Worm (Caenorhabditis elegans) whole organism, L3 larva: ENCODE results near the gene F11C1.9.
A peak's percentile ranks its signal among the peaks of the same experiment; 100 is the strongest.

Experiments used
- R02D3.7 ChIP-seq: fragments of 150-350 bp; optimal IDR thresholded peaks from 2 replicates; lab custom pipeline; 2014; ENCODE audit warnings: missing biosample characterization, missing genetic modification characterization
- ZK546.5 ChIP-seq: sonication (generic microtip); optimal IDR thresholded peaks from 2 replicates; lab custom pipeline; 2017; ENCODE audit warnings: missing biosample characterization, missing genetic modification characterization
- ama-1 ChIP-seq: fragments of 150-350 bp; optimal IDR thresholded peaks from 2 replicates; lab custom pipeline; 2018
- ceh-16 ChIP-seq: sonication (generic microtip); optimal IDR thresholded peaks from 2 replicates; lab custom pipeline; 2017; ENCODE audit warnings: missing biosample characterization, missing genetic modification characterization
- daf-12 ChIP-seq: fragments of 150-350 bp; optimal IDR thresholded peaks from 2 replicates; lab custom pipeline; 2014; ENCODE audit warnings: missing biosample characterization, missing genetic modification reagents, missing genetic modification characterization
- egl-5 ChIP-seq: fragments of 150-350 bp; optimal IDR thresholded peaks from 2 replicates; lab custom pipeline; 2017; ENCODE audit warnings: missing biosample characterization, missing genetic modification reagents, missing genetic modification characterization, inconsistent platforms
- elt-1 ChIP-seq: fragments of 150-350 bp; optimal IDR thresholded peaks from 2 replicates; lab custom pipeline; 2014; ENCODE audit warnings: missing biosample characterization, missing genetic modification characterization
- elt-2 ChIP-seq: sonication (generic microtip); optimal IDR thresholded peaks from 2 replicates; lab custom pipeline; 2016; ENCODE audit warnings: missing genetic modification reagents, mild to moderate bottlenecking, missing genetic modification characterization, missing compliant biosample characterization
- elt-3 ChIP-seq, 3 experiments: fragments of 150-350 bp in 1 of 3; sonication (generic microtip) in 2 of 3; optimal IDR thresholded peaks; 2 replicates in 2 of 3; 4 replicates in 1 of 3; lab custom pipeline; 2014 to 2017; ENCODE audit warnings: missing biosample characterization in 3 of 3, missing genetic modification characterization in 3 of 3
- eor-1 ChIP-seq, 2 experiments: fragments of 150-350 bp; optimal IDR thresholded peaks; 2 replicates each; lab custom pipeline; 2014 to 2018; ENCODE audit warnings: missing biosample characterization in 2 of 2, missing genetic modification characterization in 2 of 2
- fkh-2 ChIP-seq: fragments of 150-350 bp; optimal IDR thresholded peaks from 2 replicates; lab custom pipeline; 2014; ENCODE audit warnings: missing biosample characterization, missing genetic modification reagents, missing genetic modification characterization
- hmg-11 ChIP-seq: sonication (generic microtip); optimal IDR thresholded peaks from 2 replicates; lab custom pipeline; 2016; ENCODE audit warnings: missing genetic modification characterization, missing compliant biosample characterization
- jun-1 ChIP-seq: fragments of 150-350 bp; optimal IDR thresholded peaks from 2 replicates; lab custom pipeline; 2014; ENCODE audit warnings: missing biosample characterization, missing genetic modification reagents, missing genetic modification characterization
- lin-15B ChIP-seq: fragments of 150-350 bp; optimal IDR thresholded peaks from 2 replicates; lab custom pipeline; 2014; ENCODE audit warnings: missing biosample characterization, missing genetic modification characterization
- lin-39 ChIP-seq: fragments of 150-350 bp; optimal IDR thresholded peaks from 2 replicates; lab custom pipeline; 2018; ENCODE audit warnings: missing biosample characterization, missing genetic modification reagents, missing genetic modification characterization
- lsy-12 ChIP-seq: sonication (generic microtip); optimal IDR thresholded peaks from 2 replicates; lab custom pipeline; 2016; ENCODE audit warnings: mild to moderate bottlenecking, missing genetic modification characterization, missing compliant biosample characterization
- mml-1 ChIP-seq: fragments of 150-350 bp; sonication (generic microtip); optimal IDR thresholded peaks from 3 replicates; lab custom pipeline; 2014; ENCODE audit warnings: missing biosample characterization, missing genetic modification characterization
- nfya-1 ChIP-seq: sonication (generic microtip); optimal IDR thresholded peaks from 2 replicates; lab custom pipeline; 2017; ENCODE audit warnings: missing genetic modification characterization, mild to moderate bottlenecking, missing compliant biosample characterization, antibody characterized with exemption, moderate library complexity; ENCODE audit not compliant: insufficient read depth
- nhr-11 ChIP-seq: fragments of 150-350 bp; optimal IDR thresholded peaks from 2 replicates; lab custom pipeline; 2014; ENCODE audit warnings: missing biosample characterization, missing genetic modification characterization
- nhr-23 ChIP-seq: fragments of 150-350 bp; optimal IDR thresholded peaks from 2 replicates; lab custom pipeline; 2014; ENCODE audit warnings: missing biosample characterization, missing genetic modification reagents, missing genetic modification characterization
- nhr-237 ChIP-seq: fragments of 150-350 bp; optimal IDR thresholded peaks from 2 replicates; lab custom pipeline; 2014; ENCODE audit warnings: missing biosample characterization, missing genetic modification characterization
- nhr-25 ChIP-seq: sonication (generic microtip); optimal IDR thresholded peaks from 2 replicates; lab custom pipeline; 2017; ENCODE audit warnings: missing biosample characterization, missing genetic modification characterization
- nhr-43 ChIP-seq: sonication (generic microtip); optimal IDR thresholded peaks from 2 replicates; lab custom pipeline; 2016; ENCODE audit warnings: mild to moderate bottlenecking, missing genetic modification characterization, missing compliant biosample characterization; ENCODE audit not compliant: poor library complexity, severe bottlenecking
- nhr-76 ChIP-seq: fragments of 150-350 bp; sonication (generic microtip); optimal IDR thresholded peaks from 5 replicates; lab custom pipeline; 2014; ENCODE audit warnings: missing biosample characterization, missing genetic modification characterization
- nhr-77 ChIP-seq: fragments of 150-350 bp; optimal IDR thresholded peaks from 2 replicates; lab custom pipeline; 2014; ENCODE audit warnings: missing biosample characterization, missing genetic modification characterization
- pha-4 ChIP-seq: fragments of 150-350 bp; optimal IDR thresholded peaks from 2 replicates; lab custom pipeline; 2014; ENCODE audit warnings: missing biosample characterization, missing genetic modification reagents, missing genetic modification characterization
- sea-2 ChIP-seq: fragments of 150-350 bp; sonication (generic microtip); optimal IDR thresholded peaks from 4 replicates; lab custom pipeline; 2014; ENCODE audit warnings: missing biosample characterization, missing genetic modification reagents, missing genetic modification characterization
- skn-1 ChIP-seq: fragments of 150-350 bp; optimal IDR thresholded peaks from 2 replicates; lab custom pipeline; 2014; ENCODE audit warnings: missing biosample characterization, missing genetic modification characterization
- zag-1 ChIP-seq: fragments of 150-350 bp; optimal IDR thresholded peaks from 2 replicates; lab custom pipeline; 2014; ENCODE audit warnings: missing biosample characterization, missing genetic modification characterization
- ztf-11 ChIP-seq: fragments of 150-350 bp; optimal IDR thresholded peaks from 2 replicates; lab custom pipeline; 2014; ENCODE audit warnings: missing biosample characterization, missing genetic modification characterization
- ztf-4 ChIP-seq: fragments of 150-350 bp; optimal IDR thresholded peaks from 2 replicates; lab custom pipeline; 2014; ENCODE audit warnings: missing biosample characterization, missing genetic modification characterization

Gene F11C1.9

DNA sequence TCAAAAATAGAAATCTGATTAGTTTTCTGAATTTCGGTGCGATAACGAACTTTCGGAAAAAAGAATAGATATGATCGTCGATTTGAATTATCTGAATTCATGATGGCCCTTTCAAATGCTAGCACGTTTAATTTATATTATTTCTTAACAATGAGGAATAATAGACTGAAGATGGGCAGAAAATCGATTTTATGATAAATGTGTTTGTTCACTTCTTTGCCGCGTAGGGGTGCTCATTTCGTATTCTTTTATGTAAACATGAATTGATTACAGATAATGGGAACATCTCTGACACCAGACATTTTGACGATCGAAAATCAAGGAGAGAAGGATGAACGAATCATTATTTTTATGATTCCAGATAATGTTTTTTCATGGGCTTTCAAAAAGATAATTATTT, at the start of gene F11C1.9:
Gene F11C1.9, minus strand, starts transcription at position 101 of the 400 bp plus-strand sequence.
- TF ChIP-seq nhr-76 (tag; lab: Kevin White, UChicago) (no peak), zag-1 (tag; lab: Kevin White, UChicago) (no peak), pha-4 (tag; lab: Kevin White, UChicago) (peak; percentile 6), nhr-43 (tag; lab: Kevin White, UChicago) (no peak), egl-5 (no peak), elt-2 (tag; lab: Kevin White, UChicago) (peak; percentile 18)

DNA sequence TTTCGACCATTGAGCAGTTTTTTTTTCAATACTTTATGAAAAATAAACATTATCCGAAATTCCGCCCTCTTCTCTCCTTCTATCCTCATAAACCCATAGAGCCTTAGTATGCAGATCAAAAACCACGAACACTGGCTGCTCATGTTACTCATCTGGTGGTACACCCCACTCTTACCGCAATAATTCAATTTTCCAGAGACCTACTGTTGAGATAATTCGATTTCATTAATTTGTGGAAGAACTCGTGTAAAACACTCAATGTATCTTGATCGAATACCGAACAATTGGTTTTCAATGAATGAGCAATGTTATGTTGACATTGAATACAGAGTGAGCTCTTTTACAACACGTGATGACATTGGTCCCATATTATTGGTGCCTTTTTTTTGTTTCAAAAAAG, 44.1 kb upstream of the F11C1.9 start:
- no peak for TF ChIP-seq elt-2 (tag; lab: Kevin White, UChicago)
- no peak for TF ChIP-seq lin-15B (tag; lab: Kevin White, UChicago)
- TF ChIP-seq ztf-11 (tag; lab: Kevin White, UChicago), result no peak
- TF ChIP-seq nhr-11, result no peak
- TF ChIP-seq lin-39 (tag; lab: Kevin White, UChicago), result no peak
- no peak for TF ChIP-seq mml-1 (tag; lab: Kevin White, UChicago)
- TF ChIP-seq jun-1 (tag; lab: Kevin White, UChicago), result no peak

DNA sequence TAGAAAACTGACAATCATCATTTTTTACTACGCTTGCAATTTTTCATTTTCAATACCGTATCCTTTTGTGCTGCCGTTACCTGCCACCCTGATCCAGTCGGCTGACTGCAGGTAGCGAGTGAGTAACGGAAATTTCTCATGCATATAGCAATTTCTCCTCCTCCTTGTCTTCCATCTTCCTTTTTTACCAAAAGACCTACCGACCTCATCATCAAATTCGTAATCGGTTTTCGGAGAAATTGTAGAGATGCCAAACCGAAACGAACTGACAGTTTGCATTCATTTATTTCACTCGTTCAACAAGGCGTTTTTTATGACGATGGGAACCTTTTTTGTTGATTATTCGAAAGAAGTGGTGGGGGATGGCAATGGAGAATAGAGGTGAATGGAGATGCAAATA, 38.9 kb upstream of the F11C1.9 start:
- TF ChIP-seq ZK546.5 (no peak), nhr-25 (tag; lab: Kevin White, UChicago) (peak; percentile 54)
- TF ChIP-seq, all 47 proteins: peak for 1

DNA sequence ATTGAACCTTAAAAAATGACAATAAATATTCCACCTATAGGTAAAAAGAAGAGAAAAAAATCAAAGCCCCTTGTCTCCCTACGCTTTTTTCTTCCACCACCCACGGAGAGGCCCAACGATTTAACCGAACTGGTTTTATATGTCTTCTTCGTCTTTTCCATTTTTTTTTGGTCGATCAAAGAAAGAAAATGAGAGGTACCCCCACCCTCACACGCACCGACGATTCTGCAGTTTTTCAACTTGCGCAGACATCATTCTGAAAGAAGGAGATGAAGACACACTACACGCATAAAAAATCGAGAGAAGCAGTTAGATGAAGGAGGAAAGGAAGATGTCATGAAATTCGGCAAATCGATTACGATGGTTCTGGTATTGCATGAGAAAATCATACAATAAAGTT, 37.0 kb upstream of the F11C1.9 start:
- TF ChIP-seq nfya-1, result peak; percentile 1
- peak; percentile 94 for TF ChIP-seq nhr-25 (tag; lab: Kevin White, UChicago)
- TF ChIP-seq egl-5, result no peak

DNA sequence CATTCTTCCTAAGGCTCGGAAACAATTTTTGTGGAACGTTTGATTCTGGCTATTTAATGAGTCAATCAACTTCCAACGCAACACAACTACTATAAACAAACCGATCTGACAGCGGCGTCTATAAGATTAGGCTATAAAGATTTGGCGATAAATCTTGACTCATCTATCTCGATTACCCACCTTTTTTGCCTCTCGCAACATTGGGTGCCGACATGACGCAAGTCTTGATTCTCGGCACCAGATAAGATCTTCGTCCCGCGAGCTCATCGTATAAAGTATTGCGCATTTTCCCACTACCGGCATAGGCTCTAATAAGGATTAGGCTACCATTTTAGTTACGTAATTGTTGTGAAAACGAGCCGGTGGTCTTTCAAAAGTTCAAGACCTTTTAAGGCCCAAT, 34.5 kb upstream of the F11C1.9 start:
- no peak for TF ChIP-seq egl-5
- no peak for TF ChIP-seq eor-1 (tag; optimal IDR thresholded peaks at IDR 0.05; lab: Kevin White, UChicago)
- peak; percentile 81 for TF ChIP-seq elt-1 (tag; lab: Kevin White, UChicago)
- TF ChIP-seq sea-2 (GFP tag; lab: Kevin White, UChicago), result no peak
- TF ChIP-seq R02D3.7 (tag; lab: Kevin White, UChicago), result no peak
- TF ChIP-seq elt-3 (tag; optimal IDR thresholded peaks at IDR 0.05; lab: Kevin White, UChicago), result no peak
- TF ChIP-seq skn-1, result no peak
- no peak for TF ChIP-seq fkh-2
- no peak for TF ChIP-seq lsy-12 (tag; lab: Kevin White, UChicago)
- TF ChIP-seq hmg-11 (tag; lab: Kevin White, UChicago), result no peak
- no peak for TF ChIP-seq lin-39 (tag; lab: Kevin White, UChicago)
- no peak for TF ChIP-seq ceh-16 (tag; lab: Kevin White, UChicago)
- TF ChIP-seq nhr-25 (tag; lab: Kevin White, UChicago), result peak; percentile 46
- TF ChIP-seq nhr-76 (tag; lab: Kevin White, UChicago), result no peak
- TF ChIP-seq nhr-77 (tag; lab: Kevin White, UChicago), result no peak
- no peak for TF ChIP-seq nhr-43 (tag; lab: Kevin White, UChicago)
- no peak for TF ChIP-seq ztf-4 (tag; lab: Kevin White, UChicago)
- TF ChIP-seq, all 47 proteins: peak for 2

DNA sequence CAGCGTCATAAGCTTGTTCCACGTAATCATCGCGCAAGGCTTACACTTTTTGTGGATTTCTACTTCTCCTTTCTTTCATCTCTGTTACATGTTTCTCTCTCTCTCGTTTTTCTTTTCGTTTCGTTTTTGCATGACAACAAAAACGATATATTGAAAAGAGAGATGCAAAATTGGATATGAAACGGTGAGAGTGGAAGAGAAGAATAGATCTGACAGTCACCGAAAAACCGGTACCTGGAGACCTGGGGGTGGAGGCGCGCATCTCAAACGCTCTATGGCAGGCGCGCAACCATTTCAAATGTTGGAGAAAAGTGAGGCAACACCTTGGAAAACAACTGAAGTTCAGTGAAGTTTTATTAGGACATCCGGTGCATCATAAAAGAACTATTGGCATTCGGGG, 32.3 kb upstream of the F11C1.9 start:
- TF ChIP-seq nhr-11 (no peak), egl-5 (peak; percentile 17), ceh-16 (tag; lab: Kevin White, UChicago) (no peak), nhr-237 (tag; lab: Kevin White, UChicago) (no peak), nhr-77 (tag; lab: Kevin White, UChicago) (no peak), daf-12 (tag; lab: Kevin White, UChicago) (no peak), sea-2 (GFP tag; lab: Kevin White, UChicago) (no peak), ama-1 (lab: Kevin White, UChicago) (no peak), lin-39 (tag; lab: Kevin White, UChicago) (no peak), zag-1 (tag; lab: Kevin White, UChicago) (no peak), nhr-25 (tag; lab: Kevin White, UChicago) (peak; percentile 100), nfya-1 (peak; percentile 27), nhr-23 (peak; percentile 39), nhr-43 (tag; lab: Kevin White, UChicago) (peak; percentile 53), mml-1 (tag; lab: Kevin White, UChicago) (no peak), lin-15B (tag; lab: Kevin White, UChicago) (no peak)
